Worm (Caenorhabditis elegans) whole organism, mixed stage, embryonic: Measurements from ENCODE around the gene dhs-20.

Experiments
- drap-1 ChIP-seq: fragments of 200-800 bp; sonication (Bioruptor generic); optimal IDR thresholded peaks from 3 replicates; lab custom pipeline; 2018; ENCODE audit warnings: mild to moderate bottlenecking, missing genetic modification characterization, missing compliant biosample characterization
- elt-1 ChIP-seq: sonication (generic microtip); optimal IDR thresholded peaks from 2 replicates; lab custom pipeline; 2017; ENCODE audit warnings: missing genetic modification characterization, mild to moderate bottlenecking, missing compliant biosample characterization, antibody characterized with exemption, moderate library complexity, borderline replicate concordance; ENCODE audit not compliant: insufficient read depth
- ham-2 ChIP-seq: fragments of 200-800 bp; sonication (Bioruptor generic); optimal IDR thresholded peaks from 2 replicates; lab custom pipeline; 2018; ENCODE audit warnings: mild to moderate bottlenecking, missing genetic modification characterization, missing compliant biosample characterization
- lsy-2 ChIP-seq: fragments of 150-350 bp; optimal IDR thresholded peaks from 2 replicates; lab custom pipeline; 2014; ENCODE audit warnings: missing biosample characterization, missing genetic modification characterization
- mep-1 ChIP-seq: fragments of 150-350 bp; optimal IDR thresholded peaks from 2 replicates; lab custom pipeline; 2017; ENCODE audit warnings: missing biosample characterization, missing genetic modification reagents, missing genetic modification characterization, inconsistent platforms
- unc-39 ChIP-seq: fragments of 150-350 bp; optimal IDR thresholded peaks from 2 replicates; lab custom pipeline; 2014; ENCODE audit warnings: missing biosample characterization, missing genetic modification characterization
- unc-62 ChIP-seq: fragments of 150-350 bp; optimal IDR thresholded peaks from 2 replicates; lab custom pipeline; 2014; ENCODE audit warnings: missing biosample characterization, missing genetic modification reagents, missing genetic modification characterization
- zip-8 ChIP-seq: fragments of 150-350 bp; optimal IDR thresholded peaks from 2 replicates; lab custom pipeline; 2014; ENCODE audit warnings: missing biosample characterization, missing genetic modification characterization

ce11 chrV:11615948-11616681 lies 11.8 kb upstream of the dhs-20 start, which contains the start of gene nlp-24:
- TF ChIP-seq unc-62 (GFP tag; lab: Kevin White, UChicago) (no peak), mep-1 (tag; lab: Kevin White, UChicago) (no peak), zip-8 (tag; lab: Kevin White, UChicago) (no peak), unc-39 (tag; lab: Kevin White, UChicago) (no peak), drap-1 (GFP tag; lab: Kevin White, UChicago) (no peak), ham-2 (GFP tag; lab: Kevin White, UChicago) (no peak), lsy-2 (tag; lab: Kevin White, UChicago) (no peak), elt-1 (tag; lab: Kevin White, UChicago) (no peak)
